Fruit fly (Drosophila melanogaster) Kc167 (cell line): Measurements from ENCODE around the gene et.

Source experiments
- Myc ChIP-seq: fragments of >200 bp; optimal IDR thresholded peaks from 2 replicates; lab custom pipeline; 2017; ENCODE audit warnings: missing external identifiers
- Sin3A ChIP-seq: fragments of >200 bp; optimal IDR thresholded peaks from 2 replicates; lab custom pipeline; 2018; ENCODE audit warnings: missing external identifiers
- h ChIP-seq: fragments of >200 bp; optimal IDR thresholded peaks from 3 replicates; lab custom pipeline; 2018; ENCODE audit warnings: missing external identifiers
- insv ChIP-seq: fragments of >200 bp; optimal IDR thresholded peaks from 3 replicates; lab custom pipeline; 2018; ENCODE audit warnings: missing external identifiers
- psq ChIP-seq: fragments of >200 bp; optimal IDR thresholded peaks from 2 replicates; lab custom pipeline; 2017; ENCODE audit warnings: missing external identifiers
- ttk ChIP-seq: sonication (Bioruptor generic); optimal IDR thresholded peaks from 2 replicates; lab custom pipeline; 2017; ENCODE audit warnings: missing external identifiers

et gene

DNA sequence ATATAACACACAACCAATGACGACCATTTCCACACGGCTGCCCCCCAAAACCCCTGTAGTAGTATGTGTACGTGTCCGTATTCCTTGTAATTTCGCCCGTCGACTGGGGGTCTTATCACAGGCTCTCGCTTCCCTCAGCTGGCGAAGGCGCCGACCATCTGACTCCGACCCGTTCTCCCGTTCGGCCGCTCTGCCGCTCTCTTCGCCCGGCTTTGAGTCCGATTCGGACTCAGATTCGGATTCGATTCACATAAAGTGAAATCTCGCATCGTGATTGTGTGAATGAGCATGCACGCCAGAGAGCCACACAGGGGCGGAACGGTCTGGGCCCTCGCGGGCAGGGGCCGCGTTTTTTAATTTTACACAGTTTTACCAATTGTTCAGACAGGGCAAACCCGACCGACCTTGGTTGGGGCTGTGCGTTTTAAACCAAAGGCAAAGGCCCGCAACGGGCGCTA is 10.0 kb downstream of the et start:
- TF ChIP-seq h (lab: Kevin White, UChicago) (no peak), insv (no peak), ttk (lab: Kevin White, UChicago) (no peak), Myc (lab: Kevin White, UChicago) (no peak), Sin3A (lab: Kevin White, UChicago) (no peak), psq (lab: Kevin White, UChicago) (no peak)

- TF ChIP-seq ttk (lab: Kevin White, UChicago): no peak
- TF ChIP-seq psq (lab: Kevin White, UChicago): no peak
- no peak for TF ChIP-seq insv
- TF ChIP-seq Myc (lab: Kevin White, UChicago): no peak
- no peak for TF ChIP-seq Sin3A (lab: Kevin White, UChicago)
- TF ChIP-seq h (lab: Kevin White, UChicago): no peak
Observed at dm6 chrX:19663859-19664728, 11.6 kb downstream of the et start, which contains the start of the genes CG14223 and Ssu72. TSS of gene CG14223 (minus strand) at chrX:19663971. TSS of gene Ssu72 (plus strand) at chrX:19664561.

- no peak for TF ChIP-seq ttk (lab: Kevin White, UChicago)
- no peak for TF ChIP-seq psq (lab: Kevin White, UChicago)
- TF ChIP-seq insv: no peak
- TF ChIP-seq Myc (lab: Kevin White, UChicago): no peak
- TF ChIP-seq h (lab: Kevin White, UChicago): no peak
- no peak for TF ChIP-seq Sin3A (lab: Kevin White, UChicago)
Observed at dm6 chrX:19663196-19663858, 12.4 kb downstream of the et start.

- TF ChIP-seq Myc (lab: Kevin White, UChicago) (no peak), h (lab: Kevin White, UChicago) (no peak), insv (no peak), Sin3A (lab: Kevin White, UChicago) (no peak), ttk (lab: Kevin White, UChicago) (no peak), psq (lab: Kevin White, UChicago) (no peak)
Observed at dm6 chrX:19662583-19663195, 13.0 kb downstream of the et start.

- TF ChIP-seq Myc (lab: Kevin White, UChicago) (no peak), Sin3A (lab: Kevin White, UChicago) (no peak), h (lab: Kevin White, UChicago) (no peak)
Observed at dm6 chrX:19651757-19652419, 23.8 kb downstream of the et start, which contains the start of the genes Ranbp21 and Elys. TSS of gene Ranbp21 (minus strand) at chrX:19652269. TSS of gene Elys (plus strand) at chrX:19652305.

DNA sequence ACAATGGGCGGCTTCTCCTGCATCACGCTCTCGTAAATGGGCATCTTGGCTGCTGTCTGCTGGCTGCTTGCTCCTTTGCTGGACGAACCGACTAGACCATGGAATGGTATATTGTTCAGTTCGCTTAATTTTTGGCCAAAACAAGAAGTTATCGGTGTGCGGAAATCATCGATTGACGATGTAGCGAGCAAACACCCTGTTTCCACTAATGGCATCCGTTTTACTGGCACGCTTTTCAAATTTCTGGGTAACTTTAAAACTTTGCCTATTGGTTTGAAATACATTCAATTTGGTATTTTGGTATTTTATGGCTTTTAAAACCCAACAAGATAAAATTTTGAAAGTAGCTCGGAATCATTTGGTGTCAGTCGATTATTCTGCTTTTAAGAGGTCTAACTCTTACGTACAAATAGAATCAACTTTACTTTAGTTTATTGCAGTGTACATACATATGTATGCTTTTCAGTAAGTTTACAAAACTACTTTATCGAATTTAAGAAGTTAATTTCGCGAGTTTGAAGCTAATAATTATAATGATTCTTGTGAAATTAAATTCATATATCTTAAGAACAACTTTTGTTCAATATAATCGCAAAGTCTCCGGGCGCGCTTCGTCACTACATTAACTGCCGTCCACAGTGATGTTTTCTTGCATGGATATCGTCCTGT is 29.7 kb downstream of the et start, which contains the start of gene Arp10:
Arp10 (minus strand) TSS at position 304 of the 669 bp plus-strand sequence.
- TF ChIP-seq insv (no peak), Myc (lab: Kevin White, UChicago) (no peak), ttk (lab: Kevin White, UChicago) (no peak), Sin3A (lab: Kevin White, UChicago) (no peak), h (lab: Kevin White, UChicago) (no peak), psq (lab: Kevin White, UChicago) (no peak)

- TF ChIP-seq insv: no peak
Observed at dm6 chrX:19642819-19643504, 32.7 kb downstream of the et start, which contains the start of the genes CG12237 and Sec61gamma. TSS of gene CG12237 (minus strand) at chrX:19642869. TSS of gene Sec61gamma (plus strand) at chrX:19643327.

- TF ChIP-seq Myc (lab: Kevin White, UChicago) (no peak), Sin3A (lab: Kevin White, UChicago) (no peak), ttk (lab: Kevin White, UChicago) (no peak), h (lab: Kevin White, UChicago) (no peak), insv (no peak), psq (lab: Kevin White, UChicago) (no peak)
Observed at dm6 chrX:19640707-19641248, 34.9 kb downstream of the et start.

dm6 chrX:19638328-19638940 is 37.3 kb downstream of the et start, which contains the start of gene Rcd-1:
TSS of gene Rcd-1 (plus strand) at chrX:19638767.
- TF ChIP-seq insv (no peak), psq (lab: Kevin White, UChicago) (no peak), ttk (lab: Kevin White, UChicago) (no peak)
